Fruit fly (Drosophila melanogaster) whole organism, embryonic: ENCODE data around the gene CG5762.
A peak's percentile ranks its signal among the peaks of the same experiment; 100 is the strongest.

Experiments
- Antp ChIP-seq: fragments of 200-800 bp; sonication (Bioruptor generic); optimal IDR thresholded peaks from 3 replicates; lab custom pipeline; 2016; ENCODE audit warnings: missing biosample characterization, missing genetic modification characterization
- Asciz ChIP-seq: fragments of 200-800 bp; sonication (Bioruptor generic); optimal IDR thresholded peaks from 2 replicates; lab custom pipeline; 2017; ENCODE audit warnings: missing biosample characterization, mild to moderate bottlenecking, missing genetic modification characterization, missing genetic modification reagents
- CG10147 ChIP-seq: fragments of 200-800 bp; sonication (Bioruptor generic); optimal IDR thresholded peaks from 2 replicates; lab custom pipeline; 2019; ENCODE audit warnings: missing biosample characterization, mild to moderate bottlenecking, missing genetic modification characterization, moderate library complexity
- CG10274 ChIP-seq: fragments of 200-800 bp; sonication (Bioruptor generic); optimal IDR thresholded peaks from 3 replicates; lab custom pipeline; 2017; ENCODE audit warnings: missing biosample characterization, mild to moderate bottlenecking, missing genetic modification characterization
- CG10543 ChIP-seq: fragments of 200-800 bp; sonication (Bioruptor generic); optimal IDR thresholded peaks from 3 replicates; lab custom pipeline; 2017; ENCODE audit warnings: missing biosample characterization, mild to moderate bottlenecking, missing genetic modification characterization, moderate library complexity
- CG13296 ChIP-seq: fragments of 200-800 bp; sonication (Bioruptor generic); optimal IDR thresholded peaks from 3 replicates; lab custom pipeline; 2018; ENCODE audit warnings: missing biosample characterization, mild to moderate bottlenecking, missing genetic modification characterization
- CG13424 ChIP-seq: fragments of 200-800 bp; sonication (Bioruptor generic); optimal IDR thresholded peaks from 2 replicates; lab custom pipeline; 2019; ENCODE audit warnings: missing biosample characterization, mild to moderate bottlenecking, missing genetic modification characterization, moderate library complexity
- CG14710 ChIP-seq: fragments of 200-800 bp; sonication (Bioruptor generic); optimal IDR thresholded peaks from 3 replicates; lab custom pipeline; 2019; ENCODE audit warnings: missing biosample characterization, mild to moderate bottlenecking, missing genetic modification characterization, moderate library complexity
- CG16815 ChIP-seq: fragments of 200-800 bp; sonication (Bioruptor generic); optimal IDR thresholded peaks from 3 replicates; lab custom pipeline; 2017; ENCODE audit warnings: missing biosample characterization, mild to moderate bottlenecking, missing genetic modification characterization
- CG17328 ChIP-seq: fragments of 200-800 bp; sonication (Bioruptor generic); IDR thresholded peaks from 2 replicates; pipeline ENCODE4 v1.3.6; 2022; ENCODE audit warnings: missing biosample characterization, missing genetic modification characterization
- CG32532 ChIP-seq: fragments of 200-800 bp; sonication (Bioruptor generic); IDR thresholded peaks from 2 replicates; pipeline ENCODE4 v1.3.6; 2022; ENCODE audit warnings: missing biosample characterization, missing genetic modification characterization
- CG6854 ChIP-seq: fragments of 200-800 bp; sonication (Bioruptor generic); optimal IDR thresholded peaks from 3 replicates; lab custom pipeline; 2017; ENCODE audit warnings: missing biosample characterization, mild to moderate bottlenecking, missing genetic modification characterization
- CG8281 ChIP-seq: fragments of 200-800 bp; sonication (Bioruptor generic); optimal IDR thresholded peaks from 2 replicates; lab custom pipeline; 2018; ENCODE audit warnings: missing biosample characterization, mild to moderate bottlenecking, missing genetic modification characterization, moderate library complexity
- CG8924 ChIP-seq: fragments of 200-800 bp; optimal IDR thresholded peaks from 3 replicates; lab custom pipeline; 2019; ENCODE audit warnings: missing biosample characterization, mild to moderate bottlenecking, missing genetic modification characterization, moderate library complexity
- Dad ChIP-seq: fragments of 200-800 bp; sonication (Bioruptor generic); optimal IDR thresholded peaks from 3 replicates; lab custom pipeline; 2016; ENCODE audit warnings: missing biosample characterization, missing genetic modification characterization
- Dref ChIP-seq: fragments of 200-800 bp; sonication (Bioruptor generic); IDR thresholded peaks from 2 replicates; pipeline ENCODE4 v1.3.6; 2022; ENCODE audit warnings: missing biosample characterization, missing genetic modification characterization
- H15 ChIP-seq: fragments of 200-800 bp; sonication (Bioruptor generic); IDR thresholded peaks from 3 replicates; pipeline ENCODE4 v1.3.6; 2022; ENCODE audit warnings: missing biosample characterization, missing genetic modification characterization
- H2.0 ChIP-seq: fragments of 200-800 bp; sonication (Bioruptor generic); IDR thresholded peaks from 2 replicates; pipeline ENCODE4 v1.3.6; 2022; ENCODE audit warnings: missing biosample characterization, missing genetic modification characterization
- Kr ChIP-seq: fragments of 200-800 bp; sonication (Bioruptor generic); optimal IDR thresholded peaks from 2 replicates; lab custom pipeline; 2017; ENCODE audit warnings: missing biosample characterization, mild to moderate bottlenecking, missing genetic modification characterization
- Lhr ChIP-seq: fragments of 200-800 bp; sonication (Bioruptor generic); optimal IDR thresholded peaks from 3 replicates; lab custom pipeline; 2017; ENCODE audit warnings: mild to moderate bottlenecking, missing biosample characterization, missing genetic modification reagents, missing genetic modification characterization
- NC2β ChIP-seq: fragments of 200-800 bp; sonication (Bioruptor generic); optimal IDR thresholded peaks from 2 replicates; lab custom pipeline; 2016; ENCODE audit warnings: missing biosample characterization, missing genetic modification characterization
- Oaz ChIP-seq: fragments of 200-800 bp; sonication (Bioruptor generic); IDR thresholded peaks from 2 replicates; pipeline ENCODE4 v1.3.6; 2022; ENCODE audit warnings: missing biosample characterization, missing genetic modification characterization
- Pdp1 ChIP-seq, 2 experiments: fragments of 200-800 bp; sonication (Bioruptor generic); optimal IDR thresholded peaks; 3 replicates each; lab custom pipeline; 2016; ENCODE audit warnings: missing biosample characterization in 2 of 2, missing genetic modification characterization in 2 of 2, mild to moderate bottlenecking in 1 of 2, moderate library complexity in 1 of 2
- Rfx ChIP-seq: fragments of 200-800 bp; sonication (Bioruptor generic); IDR thresholded peaks from 2 replicates; pipeline ENCODE4 v1.3.6; 2022; ENCODE audit warnings: missing biosample characterization, missing genetic modification characterization
- Rx ChIP-seq: fragments of 200-800 bp; sonication (Bioruptor generic); IDR thresholded peaks from 2 replicates; pipeline ENCODE4 v1.3.6; 2022; ENCODE audit warnings: missing biosample characterization, missing genetic modification characterization
- Sin3A ChIP-seq: fragments of >200 bp; optimal IDR thresholded peaks from 2 replicates; lab custom pipeline; 2018
- Vsx1 ChIP-seq: fragments of 200-800 bp; sonication (Bioruptor generic); optimal IDR thresholded peaks from 2 replicates; lab custom pipeline; 2017; ENCODE audit warnings: missing biosample characterization, mild to moderate bottlenecking, missing genetic modification characterization, missing genetic modification reagents
- Xrp1 ChIP-seq: fragments of 200-800 bp; sonication (Bioruptor generic); IDR thresholded peaks from 2 replicates; pipeline ENCODE4 v1.3.6; 2022; ENCODE audit warnings: missing biosample characterization, missing genetic modification characterization
- aop ChIP-seq: fragments of 200-800 bp; sonication (Bioruptor generic); IDR thresholded peaks from 2 replicates; pipeline ENCODE4 v1.3.6; 2022; ENCODE audit warnings: missing biosample characterization, missing genetic modification characterization
- chm ChIP-seq: fragments of 200-800 bp; sonication (Bioruptor generic); IDR thresholded peaks from 2 replicates; pipeline ENCODE4 v1.3.6; 2022; ENCODE audit warnings: missing biosample characterization, missing genetic modification characterization
- chn ChIP-seq: fragments of 200-800 bp; sonication (Bioruptor generic); optimal IDR thresholded peaks from 2 replicates; lab custom pipeline; 2016; ENCODE audit warnings: missing biosample characterization, missing genetic modification characterization
- crol ChIP-seq: fragments of 200-800 bp; sonication (Bioruptor generic); IDR thresholded peaks from 2 replicates; pipeline ENCODE4 v1.3.6; 2022; ENCODE audit warnings: missing biosample characterization, missing genetic modification characterization
- disco-r ChIP-seq: fragments of 200-800 bp; sonication (Bioruptor generic); optimal IDR thresholded peaks from 2 replicates; lab custom pipeline; 2016; ENCODE audit warnings: missing biosample characterization, missing genetic modification characterization
- dmrt11E ChIP-seq: fragments of 200-800 bp; sonication (Bioruptor generic); optimal IDR thresholded peaks from 3 replicates; lab custom pipeline; 2018; ENCODE audit warnings: missing biosample characterization, mild to moderate bottlenecking, missing genetic modification characterization, moderate library complexity
- dysf ChIP-seq: fragments of 200-800 bp; sonication (Bioruptor generic); IDR thresholded peaks from 3 replicates; pipeline ENCODE4 v1.3.6; 2022; ENCODE audit warnings: missing biosample characterization, missing genetic modification characterization
- emc ChIP-seq: fragments of 200-800 bp; sonication (Bioruptor generic); optimal IDR thresholded peaks from 2 replicates; lab custom pipeline; 2016; ENCODE audit warnings: missing biosample characterization, missing genetic modification characterization
- en ChIP-seq: fragments of 200-800 bp; sonication (Bioruptor generic); optimal IDR thresholded peaks from 2 replicates; lab custom pipeline; 2016; ENCODE audit warnings: missing biosample characterization, missing genetic modification characterization
- ewg ChIP-seq: fragments of 200-800 bp; sonication (Bioruptor generic); optimal IDR thresholded peaks from 3 replicates; lab custom pipeline; 2017; ENCODE audit warnings: mild to moderate bottlenecking, missing biosample characterization, missing genetic modification reagents, missing genetic modification characterization
- gcm2 ChIP-seq: fragments of 200-800 bp; sonication (Bioruptor generic); optimal IDR thresholded peaks from 2 replicates; lab custom pipeline; 2016; ENCODE audit warnings: missing biosample characterization, missing genetic modification characterization
- grau ChIP-seq: fragments of 200-800 bp; optimal IDR thresholded peaks from 3 replicates; lab custom pipeline; 2019; ENCODE audit warnings: missing biosample characterization, mild to moderate bottlenecking, missing genetic modification characterization, moderate library complexity
- gsb-n ChIP-seq: fragments of 200-800 bp; sonication (Bioruptor generic); optimal IDR thresholded peaks from 3 replicates; lab custom pipeline; 2018; ENCODE audit warnings: missing biosample characterization, mild to moderate bottlenecking, missing genetic modification characterization
- insv ChIP-seq, 2 experiments: fragments of 200-800 bp; sonication (Bioruptor generic); optimal IDR thresholded peaks; 3 replicates each; lab custom pipeline; 2016 to 2018; ENCODE audit warnings: missing biosample characterization in 2 of 2, missing genetic modification characterization in 2 of 2
- maf-S ChIP-seq: fragments of 200-800 bp; sonication (Bioruptor generic); optimal IDR thresholded peaks from 2 replicates; lab custom pipeline; 2016; ENCODE audit warnings: missing biosample characterization, missing genetic modification characterization
- mirr ChIP-seq: fragments of 200-800 bp; sonication (Bioruptor generic); optimal IDR thresholded peaks from 3 replicates; lab custom pipeline; 2018; ENCODE audit warnings: missing biosample characterization, mild to moderate bottlenecking, missing genetic modification characterization
- pita ChIP-seq: fragments of 200-800 bp; sonication (Bioruptor generic); optimal IDR thresholded peaks from 2 replicates; lab custom pipeline; 2017; ENCODE audit warnings: missing biosample characterization, mild to moderate bottlenecking, missing genetic modification characterization
- seq ChIP-seq: fragments of 200-800 bp; sonication (Bioruptor generic); IDR thresholded peaks from 2 replicates; pipeline ENCODE4 v1.3.6; 2022; ENCODE audit warnings: missing biosample characterization, missing genetic modification characterization
- slbo ChIP-seq: fragments of 200-800 bp; sonication (Bioruptor generic); IDR thresholded peaks from 2 replicates; pipeline ENCODE4 v1.3.6; 2022; ENCODE audit warnings: missing biosample characterization, missing genetic modification characterization
- ttk ChIP-seq: fragments of 200-800 bp; sonication (Bioruptor generic); IDR thresholded peaks from 2 replicates; pipeline ENCODE4 v2.1.2; 2022; ENCODE audit warnings: missing biosample characterization, missing genetic modification characterization
- usp ChIP-seq: fragments of >200 bp; optimal IDR thresholded peaks from 2 replicates; lab custom pipeline; 2017; ENCODE audit warnings: missing biosample characterization, missing genetic modification characterization
- vfl ChIP-seq: fragments of 200-800 bp; sonication (Bioruptor generic); optimal IDR thresholded peaks from 2 replicates; lab custom pipeline; 2016; ENCODE audit warnings: missing biosample characterization, missing genetic modification characterization
- wek ChIP-seq: fragments of 200-800 bp; sonication (Bioruptor generic); optimal IDR thresholded peaks from 3 replicates; lab custom pipeline; 2018; ENCODE audit warnings: missing biosample characterization, mild to moderate bottlenecking, missing genetic modification characterization, moderate library complexity

The CG5762 gene

DNA sequence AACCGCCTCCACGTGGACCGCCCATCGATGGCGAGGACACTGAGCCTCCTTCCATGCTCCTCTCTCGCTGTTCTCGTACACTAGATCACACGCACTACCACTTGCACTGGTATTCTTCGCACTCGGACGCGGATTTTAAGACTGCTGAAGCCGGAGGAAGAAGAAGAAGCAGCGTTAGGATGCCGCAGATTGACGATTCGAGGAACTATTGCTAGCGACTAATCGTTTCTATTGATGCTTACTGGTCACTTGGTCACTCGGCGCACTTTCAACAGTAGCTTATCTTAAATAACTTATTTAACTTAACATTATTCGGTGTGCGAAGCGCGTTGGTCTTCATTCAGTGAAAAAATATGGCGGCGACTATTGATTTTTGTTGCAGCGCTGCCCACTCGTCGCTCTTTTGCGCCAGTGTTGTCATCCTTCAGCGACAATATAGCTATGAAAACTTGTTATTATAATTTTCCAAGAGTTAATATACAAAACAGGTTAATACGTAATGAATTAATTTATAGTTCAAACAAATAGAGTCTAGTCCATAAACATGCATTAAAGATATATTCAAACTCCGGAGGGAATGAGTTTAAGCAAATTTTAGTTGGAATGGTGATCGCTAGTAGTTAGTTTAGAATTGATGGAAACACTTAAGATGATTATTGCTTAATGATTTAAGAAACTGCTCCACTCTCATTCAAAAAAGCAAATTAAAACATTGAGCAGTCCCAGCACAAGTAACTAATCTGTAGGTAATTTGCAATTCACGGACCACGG lies 12.9 kb downstream of the CG5762 start, which contains the start of the genes CG5746 and CG6454:
Gene CG5746, minus strand, starts transcription at position 372 of the 771 bp plus-strand sequence.
Gene CG6454, plus strand, starts transcription at position 763 of the 771 bp plus-strand sequence.
- TF ChIP-seq Sin3A (lab: Kevin White, UChicago) (peak; percentile 68), CG13424 (tag; lab: Kevin White, UChicago) (no peak), CG17328 (GFP tag; lab: Robert Waterston, UW) (peak; percentile 54), dysf (no peak; the same call in 2 of the 3 replicates), usp (no peak), NC2β (GFP tag; lab: Kevin White, UChicago) (peak; percentile 16), Dad (GFP tag; lab: Kevin White, UChicago) (no peak), CG32532 (GFP tag; lab: Robert Waterston, UW) (no peak; the same call in 1 of the 2 replicates), chn (GFP tag; lab: Kevin White, UChicago) (peak; percentile 65), grau (no peak), Pdp1 (GFP tag; optimal IDR thresholded peaks at IDR 0.05; lab: Kevin White, UChicago) (peak; percentile 53 to 64), gsb-n (no peak), vfl (GFP tag; lab: Kevin White, UChicago) (peak; percentile 20), CG8281 (tag; lab: Kevin White, UChicago) (no peak), Rx (GFP tag; lab: Robert Waterston, UW) (peak; percentile 31; the same call in 1 of the 2 replicates), emc (GFP tag; lab: Kevin White, UChicago) (no peak), CG8924 (tag; lab: Kevin White, UChicago) (peak; percentile 72), CG6854 (GFP tag; lab: Kevin White, UChicago) (no peak), H2.0 (GFP tag; lab: Robert Waterston, UW) (0 out of 2 replicates have a peak, but pooled peaks have one; percentile 43), Rfx (GFP tag; lab: Robert Waterston, UW) (no peak; the same call in 1 of the 2 replicates), gcm2 (GFP tag; lab: Kevin White, UChicago) (no peak), crol (GFP tag; lab: Robert Waterston, UW) (no peak), Oaz (GFP tag; lab: Robert Waterston, UW) (no peak), CG13296 (no peak), Dref (no peak), CG10543 (no peak), disco-r (no peak), ttk (GFP tag; lab: Robert Waterston, UW) (no peak), Kr (GFP tag; lab: Kevin White, UChicago) (no peak), maf-S (peak; percentile 57), CG10147 (GFP tag; lab: Kevin White, UChicago) (no peak), wek (GFP tag; lab: Kevin White, UChicago) (no peak), Asciz (GFP tag; lab: Kevin White, UChicago) (no peak), aop (GFP tag; lab: Robert Waterston, UW) (no peak), CG14710 (peak; percentile 86), chm (GFP tag; lab: Robert Waterston, UW) (no peak), pita (GFP tag; lab: Kevin White, UChicago) (no peak), H15 (no peak), Lhr (GFP tag; lab: Kevin White, UChicago) (no peak), slbo (peak; percentile 70), en (no peak), ewg (GFP tag; lab: Kevin White, UChicago) (no peak), CG16815 (GFP tag; lab: Kevin White, UChicago) (peak; percentile 43), seq (no peak), Antp (peak; percentile 11), Xrp1 (peak; percentile 35; the same call in 1 of the 2 replicates), CG10274 (GFP tag; lab: Kevin White, UChicago) (no peak), Vsx1 (GFP tag; lab: Kevin White, UChicago) (no peak), dmrt11E (tag; lab: Kevin White, UChicago) (peak; percentile 61), mirr (no peak), insv (GFP tag; optimal IDR thresholded peaks at IDR 0.05; lab: Kevin White, UChicago) (no peak)
